Worm (Caenorhabditis elegans) whole organism, L1 larva: ENCODE data around the gene T26G10.1.
"Not testable (repeated sequence)": the region's sequence is repeated elsewhere in the genome, so short reads cannot be mapped to it uniquely, and the experiment has no call there.

Experiments
- ceh-82 ChIP-seq, 3 experiments: fragments of 150-350 bp in 1 of 3; sonication (generic microtip) in 2 of 3; optimal IDR thresholded peaks; 2 replicates each; lab custom pipeline; 2014 to 2017; ENCODE audit warnings: missing biosample characterization in 3 of 3, missing genetic modification characterization in 3 of 3
- egl-13 ChIP-seq: sonication (generic microtip); optimal IDR thresholded peaks from 2 replicates; lab custom pipeline; 2016; ENCODE audit warnings: missing genotype, missing genetic modification reagents, missing genetic modification characterization, missing compliant biosample characterization
- elt-2 ChIP-seq: sonication (generic microtip); optimal IDR thresholded peaks from 2 replicates; lab custom pipeline; 2016; ENCODE audit warnings: missing genetic modification characterization, mild to moderate bottlenecking, inconsistent platforms, missing compliant biosample characterization, missing genetic modification reagents
- elt-3 ChIP-seq, 6 experiments: fragments of 150-350 bp in 1 of 6; sonication (generic microtip); optimal IDR thresholded peaks; 2 replicates each; lab custom pipeline; 2017 to 2018; ENCODE audit warnings: missing biosample characterization in 6 of 6, missing genetic modification characterization in 6 of 6, inconsistent platforms in 1 of 6
- nhr-237 ChIP-seq: fragments of 150-350 bp; optimal IDR thresholded peaks from 2 replicates; lab custom pipeline; 2014; ENCODE audit warnings: missing biosample characterization, missing genetic modification characterization
- nhr-28 ChIP-seq: fragments of 150-350 bp; optimal IDR thresholded peaks from 2 replicates; lab custom pipeline; 2014; ENCODE audit warnings: missing biosample characterization, missing genetic modification characterization
- nhr-90 ChIP-seq: sonication (generic microtip); optimal IDR thresholded peaks from 2 replicates; lab custom pipeline; 2016; ENCODE audit warnings: mild to moderate bottlenecking, missing genetic modification characterization, missing compliant biosample characterization; ENCODE audit not compliant: poor library complexity
- skn-1 ChIP-seq: fragments of 150-350 bp; optimal IDR thresholded peaks from 2 replicates; lab custom pipeline; 2014; ENCODE audit warnings: missing biosample characterization, missing genetic modification characterization
- tbx-2 ChIP-seq: sonication (generic microtip); optimal IDR thresholded peaks from 2 replicates; lab custom pipeline; 2016; ENCODE audit warnings: missing genetic modification characterization, missing compliant biosample characterization
- unc-130 ChIP-seq: fragments of 150-350 bp; optimal IDR thresholded peaks from 2 replicates; lab custom pipeline; 2017; ENCODE audit warnings: missing biosample characterization, missing genetic modification characterization, inconsistent platforms
- unc-98 ChIP-seq: fragments of 200-800 bp; sonication (Bioruptor generic); IDR thresholded peaks from 2 replicates; pipeline ENCODE4 v1.3.6; 2022; ENCODE audit warnings: missing genetic modification characterization, missing compliant biosample characterization
- zag-1 ChIP-seq: fragments of 150-350 bp; optimal IDR thresholded peaks from 2 replicates; lab custom pipeline; 2014; ENCODE audit warnings: missing biosample characterization, missing genetic modification characterization

DNA sequence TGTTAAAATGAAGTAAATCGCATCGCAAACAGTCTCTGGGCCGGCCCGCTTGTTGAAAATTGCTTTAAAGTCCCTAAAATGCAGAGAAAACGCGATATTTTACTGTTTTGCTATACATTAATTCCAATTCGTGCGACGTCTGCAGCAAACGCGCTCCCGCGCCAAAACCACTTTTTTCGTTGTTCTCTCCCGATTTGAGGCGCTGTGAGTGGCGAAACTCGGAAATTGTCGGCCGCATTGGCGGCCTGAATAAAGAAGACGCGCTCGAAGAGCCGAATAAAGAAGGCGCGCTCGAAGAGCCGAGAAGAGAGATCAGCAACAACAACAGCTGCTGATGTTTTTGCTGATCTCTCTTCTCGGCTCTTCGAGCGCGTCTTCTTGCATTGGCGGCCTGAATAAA, 1.9 kb upstream of the T26G10.1 start:
- TF ChIP-seq skn-1 (tag; lab: Kevin White, UChicago); ceh-82 (tag; optimal IDR thresholded peaks at IDR 0.05; lab: Kevin White, UChicago); nhr-90; nhr-237 (tag; lab: Kevin White, UChicago); elt-2 (tag; lab: Kevin White, UChicago); unc-98; egl-13; tbx-2 (tag; lab: Kevin White, UChicago); elt-3 (tag; optimal IDR thresholded peaks at IDR 0.05; lab: Kevin White, UChicago); nhr-28 (tag; lab: Kevin White, UChicago); zag-1 (tag; lab: Kevin White, UChicago); unc-130 (tag; lab: Kevin White, UChicago): not testable (repeated sequence)
